Fruit fly (Drosophila melanogaster) whole organism, embryonic: ENCODE results near the gene abs.

Experiments
- BEAF-32 ChIP-seq: fragments of 200-800 bp; sonication (Bioruptor generic); optimal IDR thresholded peaks from 3 replicates; lab custom pipeline; 2017; ENCODE audit warnings: missing biosample characterization, missing genetic modification characterization, mild to moderate bottlenecking, moderate library complexity, missing genetic modification reagents
- Bgb ChIP-seq: fragments of 200-800 bp; sonication (Bioruptor generic); IDR thresholded peaks from 2 replicates; pipeline ENCODE4 v1.3.6; 2022; ENCODE audit warnings: missing biosample characterization, missing genetic modification characterization; ENCODE audit not compliant: partially characterized antibody
- CG1024 ChIP-seq: fragments of 200-800 bp; sonication (Bioruptor generic); IDR thresholded peaks from 2 replicates; pipeline ENCODE4 v1.3.6; 2022; ENCODE audit warnings: missing biosample characterization, missing genetic modification characterization
- CG10321 ChIP-seq: fragments of 200-800 bp; sonication (Bioruptor generic); IDR thresholded peaks from 2 replicates; pipeline ENCODE4 v1.3.6; 2022; ENCODE audit warnings: missing biosample characterization, missing genetic modification characterization
- CG11560 ChIP-seq: fragments of 200-800 bp; sonication (Bioruptor generic); IDR thresholded peaks from 3 replicates; pipeline ENCODE4 v1.3.6; 2022; ENCODE audit warnings: missing biosample characterization, missing genetic modification characterization
- CG11695 ChIP-seq: fragments of 200-800 bp; sonication (Bioruptor generic); IDR thresholded peaks from 3 replicates; pipeline ENCODE4 v1.3.6; 2022; ENCODE audit warnings: missing biosample characterization, missing genetic modification characterization
- CG11723 ChIP-seq: fragments of 200-800 bp; sonication (Bioruptor generic); optimal IDR thresholded peaks from 2 replicates; lab custom pipeline; 2017; ENCODE audit warnings: missing biosample characterization, mild to moderate bottlenecking, missing genetic modification characterization
- CG12659 ChIP-seq: fragments of 200-800 bp; sonication (Bioruptor generic); optimal IDR thresholded peaks from 3 replicates; lab custom pipeline; 2017; ENCODE audit warnings: mild to moderate bottlenecking, missing biosample characterization, missing genetic modification reagents, missing genetic modification characterization
- CG13287 ChIP-seq: fragments of 200-800 bp; sonication (Bioruptor generic); IDR thresholded peaks from 2 replicates; pipeline ENCODE4 v1.3.6; 2022; ENCODE audit warnings: missing biosample characterization, missing genetic modification characterization; ENCODE audit not compliant: partially characterized antibody
- CG14667 ChIP-seq: fragments of 200-800 bp; sonication (Bioruptor generic); IDR thresholded peaks from 2 replicates; pipeline ENCODE4 v1.3.6; 2022; ENCODE audit warnings: missing biosample characterization, missing genetic modification characterization
- CG16813 ChIP-seq: fragments of 200-800 bp; sonication (Bioruptor generic); IDR thresholded peaks from 3 replicates; pipeline ENCODE4 v1.3.6; 2022; ENCODE audit warnings: missing biosample characterization, missing genetic modification characterization; ENCODE audit not compliant: partially characterized antibody
- CG2712 ChIP-seq: fragments of 200-800 bp; optimal IDR thresholded peaks from 3 replicates; lab custom pipeline; 2019; ENCODE audit warnings: missing biosample characterization, mild to moderate bottlenecking, missing genetic modification characterization, moderate library complexity
- CG30020 ChIP-seq: fragments of 200-800 bp; optimal IDR thresholded peaks from 2 replicates; lab custom pipeline; 2019; ENCODE audit warnings: missing biosample characterization, mild to moderate bottlenecking, missing genetic modification characterization, moderate library complexity
- CG6689 ChIP-seq: fragments of 200-800 bp; sonication (Bioruptor generic); IDR thresholded peaks from 2 replicates; pipeline ENCODE4 v1.3.6; 2022; ENCODE audit warnings: missing biosample characterization, missing genetic modification characterization
- CG6791 ChIP-seq: fragments of 200-800 bp; sonication (Bioruptor generic); IDR thresholded peaks from 3 replicates; pipeline ENCODE4 v1.3.6; 2022; ENCODE audit warnings: missing biosample characterization, missing genetic modification characterization; ENCODE audit not compliant: partially characterized antibody
- CG6813 ChIP-seq: fragments of 200-800 bp; sonication (Bioruptor generic); optimal IDR thresholded peaks from 2 replicates; lab custom pipeline; 2017; ENCODE audit warnings: missing biosample characterization, missing genetic modification characterization, mild to moderate bottlenecking, moderate library complexity, missing genetic modification reagents
- CG7839 ChIP-seq: fragments of 200-800 bp; sonication (Bioruptor generic); optimal IDR thresholded peaks from 3 replicates; lab custom pipeline; 2018; ENCODE audit warnings: missing biosample characterization, mild to moderate bottlenecking, missing genetic modification characterization, moderate library complexity
- CG9215 ChIP-seq: fragments of 200-800 bp; sonication (Bioruptor generic); IDR thresholded peaks from 2 replicates; pipeline ENCODE4 v1.3.6; 2022; ENCODE audit warnings: missing biosample characterization, missing genetic modification characterization
- Dfd ChIP-seq, 2 experiments: fragments of >200 bp; optimal IDR thresholded peaks; 2 replicates each; lab custom pipeline; 2017; ENCODE audit warnings: missing biosample characterization in 2 of 2, missing genetic modification characterization in 2 of 2
- Dll ChIP-seq: fragments of 200-800 bp; sonication (Bioruptor generic); IDR thresholded peaks from 4 replicates; pipeline ENCODE4 v1.3.6; 2022; ENCODE audit warnings: missing biosample characterization, missing genetic modification characterization; ENCODE audit not compliant: partially characterized antibody
- Dref ChIP-seq: fragments of 200-800 bp; sonication (Bioruptor generic); IDR thresholded peaks from 2 replicates; pipeline ENCODE4 v1.3.6; 2022; ENCODE audit warnings: missing biosample characterization, missing genetic modification characterization
- Eip74EF ChIP-seq, 2 experiments: fragments of 200-800 bp in 1 of 2; fragments of >200 bp in 1 of 2; sonication (Bioruptor generic) in 1 of 2; optimal IDR thresholded peaks; 2 replicates each; lab custom pipeline; 2017 to 2019; ENCODE audit warnings: missing biosample characterization in 2 of 2, missing genetic modification characterization in 2 of 2, mild to moderate bottlenecking in 1 of 2, moderate library complexity in 1 of 2
- Ets65A ChIP-seq: fragments of 200-800 bp; sonication (Bioruptor generic); peaks from one replicate; lab custom pipeline; 2016; ENCODE audit warnings: missing biosample characterization, missing genetic modification characterization
- HHEX ChIP-seq: fragments of 200-800 bp; sonication (Bioruptor generic); optimal IDR thresholded peaks from 3 replicates; lab custom pipeline; 2017; ENCODE audit warnings: missing biosample characterization, mild to moderate bottlenecking, missing genetic modification characterization, missing genetic modification reagents
- Lpt ChIP-seq: fragments of >200 bp; optimal IDR thresholded peaks from 2 replicates; lab custom pipeline; 2018; ENCODE audit warnings: missing biosample characterization, missing genetic modification characterization
- MBD-R2 ChIP-seq: fragments of 200-800 bp; sonication (Bioruptor generic); IDR thresholded peaks from 2 replicates; pipeline ENCODE4 v1.3.6; 2022; ENCODE audit warnings: missing biosample characterization, missing genetic modification characterization
- Mad ChIP-seq: fragments of 200-800 bp; sonication (Bioruptor generic); optimal IDR thresholded peaks from 2 replicates; lab custom pipeline; 2016; ENCODE audit warnings: missing biosample characterization, missing genetic modification characterization
- Rfx ChIP-seq: fragments of 200-800 bp; sonication (Bioruptor generic); IDR thresholded peaks from 2 replicates; pipeline ENCODE4 v1.3.6; 2022; ENCODE audit warnings: missing biosample characterization, missing genetic modification characterization
- Ssrp ChIP-seq: fragments of 200-800 bp; sonication (Bioruptor generic); optimal IDR thresholded peaks from 2 replicates; lab custom pipeline; 2018; ENCODE audit warnings: missing biosample characterization, mild to moderate bottlenecking, missing genetic modification characterization, moderate library complexity
- ap ChIP-seq: fragments of 200-800 bp; sonication (Bioruptor generic); IDR thresholded peaks from 2 replicates; pipeline ENCODE4 v1.3.6; 2022; ENCODE audit warnings: missing biosample characterization, missing genetic modification characterization
- ato ChIP-seq: fragments of 200-800 bp; sonication (Bioruptor generic); IDR thresholded peaks from 2 replicates; pipeline ENCODE4 v1.3.6; 2022; ENCODE audit warnings: missing biosample characterization, missing genetic modification characterization; ENCODE audit not compliant: partially characterized antibody
- btn ChIP-seq: fragments of 200-800 bp; sonication (Bioruptor generic); optimal IDR thresholded peaks from 2 replicates; lab custom pipeline; 2016; ENCODE audit warnings: missing biosample characterization, missing genetic modification characterization
- da ChIP-seq: fragments of 200-800 bp; sonication (Bioruptor generic); optimal IDR thresholded peaks from 2 replicates; lab custom pipeline; 2016; ENCODE audit warnings: missing biosample characterization, missing genetic modification characterization
- dan ChIP-seq: fragments of 200-800 bp; sonication (Bioruptor generic); IDR thresholded peaks from 2 replicates; pipeline ENCODE4 v1.3.6; 2022; ENCODE audit warnings: missing biosample characterization, missing genetic modification characterization
- dmrt11E ChIP-seq: fragments of 200-800 bp; sonication (Bioruptor generic); optimal IDR thresholded peaks from 3 replicates; lab custom pipeline; 2018; ENCODE audit warnings: missing biosample characterization, mild to moderate bottlenecking, missing genetic modification characterization, moderate library complexity
- gfzf ChIP-seq: fragments of 200-800 bp; sonication (Bioruptor generic); optimal IDR thresholded peaks from 2 replicates; lab custom pipeline; 2016; ENCODE audit warnings: missing biosample characterization, mild to moderate bottlenecking, missing genetic modification characterization, moderate library complexity
- hb ChIP-seq: fragments of 200-800 bp; sonication (Bioruptor generic); IDR thresholded peaks from 3 replicates; pipeline ENCODE4 v1.3.6; 2022; ENCODE audit warnings: missing biosample characterization, missing genetic modification characterization; ENCODE audit not compliant: partially characterized antibody
- knrl ChIP-seq: fragments of 200-800 bp; sonication (Bioruptor generic); IDR thresholded peaks from 3 replicates; pipeline ENCODE4 v1.3.6; 2022; ENCODE audit warnings: missing biosample characterization, missing genetic modification characterization; ENCODE audit not compliant: partially characterized antibody
- lola ChIP-seq, 3 experiments: fragments of >200 bp in 2 of 3; fragments of 200-800 bp in 1 of 3; sonication (Bioruptor generic) in 1 of 3; optimal IDR thresholded peaks; 2 replicates each; lab custom pipeline; 2017 to 2019; ENCODE audit warnings: missing biosample characterization in 3 of 3, missing genetic modification characterization in 3 of 3, mild to moderate bottlenecking in 1 of 3, moderate library complexity in 1 of 3
- nerfin-1 ChIP-seq: fragments of 200-800 bp; sonication (Bioruptor generic); optimal IDR thresholded peaks from 3 replicates; lab custom pipeline; 2019; ENCODE audit warnings: missing biosample characterization, mild to moderate bottlenecking, missing genetic modification characterization, moderate library complexity
- onecut ChIP-seq: fragments of 200-800 bp; sonication (Bioruptor generic); IDR thresholded peaks from 2 replicates; pipeline ENCODE4 v1.3.6; 2022; ENCODE audit warnings: missing biosample characterization, missing genetic modification characterization
- prd ChIP-seq, 3 experiments: fragments of >200 bp in 2 of 3; fragments of 200-800 bp in 1 of 3; sonication (Bioruptor generic) in 1 of 3; optimal IDR thresholded peaks in 2 of 3; IDR thresholded peaks in 1 of 3; 2 replicates in 2 of 3; 3 replicates in 1 of 3; pipeline versions ENCODE4 v1.3.6 to Lab custom; 2017 to 2022; ENCODE audit warnings: missing biosample characterization in 1 of 3, missing genetic modification characterization in 1 of 3
- sens ChIP-seq: fragments of 200-800 bp; sonication (Bioruptor generic); peaks from one replicate; lab custom pipeline; 2016; ENCODE audit warnings: missing biosample characterization, missing genetic modification characterization
- tll ChIP-seq, 2 experiments: fragments of 200-800 bp in 1 of 2; fragments of >200 bp in 1 of 2; sonication (Bioruptor generic) in 1 of 2; optimal IDR thresholded peaks; 2 replicates each; lab custom pipeline; 2017 to 2019; ENCODE audit warnings: missing biosample characterization in 2 of 2, missing genetic modification characterization in 2 of 2, mild to moderate bottlenecking in 1 of 2, moderate library complexity in 1 of 2
- unc-4 ChIP-seq: fragments of 200-800 bp; sonication (Bioruptor generic); IDR thresholded peaks from 2 replicates; pipeline ENCODE4 v1.3.6; 2022; ENCODE audit warnings: missing biosample characterization, missing genetic modification characterization; ENCODE audit not compliant: partially characterized antibody

Gene abs

dm6 chr3R:4232139-4233017 is 469 bp upstream of the abs start, which contains the start of gene CG14641 (continued):
- TF ChIP-seq dmrt11E (tag; lab: Kevin White, UChicago) (peak; percentile 19), ap (GFP tag; lab: Robert Waterston, UW) (0 out of 2 replicates have a peak, but pooled peaks have one; percentile 11), Eip74EF (GFP tag; optimal IDR thresholded peaks at IDR 0.05; lab: Kevin White, UChicago) (peak in 1 of 2 experiments; percentile 66), HHEX (GFP tag; lab: Kevin White, UChicago) (no peak), CG16813 (GFP tag; lab: Robert Waterston, UW) (peak; percentile 64), Ets65A (GFP tag; lab: Kevin White, UChicago) (peak; percentile 82), sens (GFP tag; lab: Kevin White, UChicago) (peak; percentile 56), dan (GFP tag; lab: Robert Waterston, UW) (no peak), MBD-R2 (GFP tag; lab: Robert Waterston, UW) (peak; percentile 37), hb (GFP tag; lab: Robert Waterston, UW) (peak; percentile 56; the same call in 1 of the 3 replicates), CG7839 (tag; lab: Kevin White, UChicago) (peak; percentile 7), CG6791 (GFP tag; lab: Robert Waterston, UW) (peak; percentile 53; the same call in 1 of the 3 replicates), lola (GFP tag; optimal IDR thresholded peaks at IDR 0.05; lab: Kevin White, UChicago) (peak in 2 of 3 experiments; percentile 26 to 97), onecut (GFP tag; lab: Robert Waterston, UW) (no peak), Bgb (GFP tag; lab: Robert Waterston, UW) (peak; percentile 55; the same call in 1 of the 2 replicates), da (GFP tag; lab: Kevin White, UChicago) (no peak), Lpt (no peak), ato (GFP tag; lab: Robert Waterston, UW) (0 out of 2 replicates have a peak, but pooled peaks have one; percentile 56), tll (GFP tag; optimal IDR thresholded peaks at IDR 0.05; lab: Kevin White, UChicago) (peak in 1 of 2 experiments; percentile 79), Rfx (GFP tag; lab: Robert Waterston, UW) (peak; percentile 23; the same call in 1 of the 2 replicates), CG10321 (GFP tag; lab: Robert Waterston, UW) (no peak), knrl (GFP tag; lab: Robert Waterston, UW) (peak; percentile 49; the same call in 2 of the 3 replicates), CG1024 (GFP tag; lab: Robert Waterston, UW) (peak; percentile 94), nerfin-1 (tag; lab: Kevin White, UChicago) (no peak), Mad (GFP tag; lab: Kevin White, UChicago) (no peak), Dfd (GFP tag; optimal IDR thresholded peaks at IDR 0.05; lab: Kevin White, UChicago) (peak in 1 of 2 experiments; percentile 82), CG30020 (tag; lab: Kevin White, UChicago) (peak; percentile 95), Dll (GFP tag; lab: Robert Waterston, UW) (peak; percentile 48; the same call in 3 of the 4 replicates), BEAF-32 (peak; percentile 66), CG6689 (GFP tag; lab: Robert Waterston, UW) (peak; percentile 17; the same call in 1 of the 2 replicates), CG11723 (GFP tag; lab: Kevin White, UChicago) (peak; percentile 64), Dref (GFP tag; lab: Robert Waterston, UW) (peak; percentile 83), CG9215 (GFP tag; lab: Robert Waterston, UW) (0 out of 2 replicates have a peak, but pooled peaks have one; percentile 19), Ssrp (tag; lab: Kevin White, UChicago) (peak; percentile 4), CG2712 (tag; lab: Kevin White, UChicago) (peak; percentile 51), prd (optimal IDR thresholded peaks at IDR 0.05; lab: Kevin White, UChicago) (no peak), prd (GFP tag; IDR thresholded peaks at IDR 0.05; lab: Robert Waterston, UW) (peak; percentile 32; the same call in 1 of the 3 replicates), CG11695 (GFP tag; lab: Robert Waterston, UW) (no peak), CG12659 (GFP tag; lab: Kevin White, UChicago) (peak; percentile 39), CG6813 (GFP tag; lab: Kevin White, UChicago) (no peak), CG14667 (GFP tag; lab: Robert Waterston, UW) (peak; percentile 29; the same call in 1 of the 2 replicates), unc-4 (GFP tag; lab: Robert Waterston, UW) (no peak), CG13287 (GFP tag; lab: Robert Waterston, UW) (peak; percentile 8; the same call in 1 of the 2 replicates), gfzf (GFP tag; lab: Kevin White, UChicago) (peak; percentile 30), btn (no peak), CG11560 (no peak)
